Fruit fly (Drosophila melanogaster) whole organism, embryonic: ENCODE data around the gene Sec61alpha.

Source experiments
- ATbp ChIP-seq: fragments of 200-800 bp; sonication (Bioruptor generic); optimal IDR thresholded peaks from 2 replicates; lab custom pipeline; 2017; ENCODE audit warnings: missing biosample characterization, mild to moderate bottlenecking, missing genetic modification characterization, missing genetic modification reagents
- Abd-B ChIP-seq: fragments of 200-800 bp; sonication (Bioruptor generic); optimal IDR thresholded peaks from 2 replicates; lab custom pipeline; 2018; ENCODE audit warnings: missing biosample characterization, mild to moderate bottlenecking, missing genetic modification characterization, moderate library complexity
- Atf3 ChIP-seq: fragments of 200-800 bp; sonication (Bioruptor generic); optimal IDR thresholded peaks from 3 replicates; lab custom pipeline; 2016; ENCODE audit warnings: missing biosample characterization, missing genetic modification characterization
- CG11247 ChIP-seq: fragments of 200-800 bp; sonication (Bioruptor generic); IDR thresholded peaks from 2 replicates; pipeline ENCODE4 v1.3.6; 2022; ENCODE audit warnings: missing biosample characterization, missing genetic modification characterization
- CG12391 ChIP-seq: fragments of 200-800 bp; sonication (Bioruptor generic); optimal IDR thresholded peaks from 3 replicates; lab custom pipeline; 2018; ENCODE audit warnings: missing biosample characterization, mild to moderate bottlenecking, missing genetic modification characterization, moderate library complexity
- CG12659 ChIP-seq: fragments of 200-800 bp; sonication (Bioruptor generic); optimal IDR thresholded peaks from 3 replicates; lab custom pipeline; 2017; ENCODE audit warnings: mild to moderate bottlenecking, missing biosample characterization, missing genetic modification reagents, missing genetic modification characterization
- CG13424 ChIP-seq: fragments of 200-800 bp; sonication (Bioruptor generic); optimal IDR thresholded peaks from 2 replicates; lab custom pipeline; 2019; ENCODE audit warnings: missing biosample characterization, mild to moderate bottlenecking, missing genetic modification characterization, moderate library complexity
- CG15479 ChIP-seq: fragments of 200-800 bp; sonication (Bioruptor generic); optimal IDR thresholded peaks from 3 replicates; lab custom pipeline; 2019; ENCODE audit warnings: missing biosample characterization, mild to moderate bottlenecking, missing genetic modification characterization, moderate library complexity
- CG1603 ChIP-seq: fragments of 200-800 bp; sonication (Bioruptor generic); optimal IDR thresholded peaks from 2 replicates; lab custom pipeline; 2019; ENCODE audit warnings: missing biosample characterization, mild to moderate bottlenecking, missing genetic modification characterization, moderate library complexity
- CG17328 ChIP-seq: fragments of 200-800 bp; sonication (Bioruptor generic); IDR thresholded peaks from 2 replicates; pipeline ENCODE4 v1.3.6; 2022; ENCODE audit warnings: missing biosample characterization, missing genetic modification characterization
- CG2120 ChIP-seq: fragments of 200-800 bp; sonication (Bioruptor generic); optimal IDR thresholded peaks from 3 replicates; lab custom pipeline; 2016; ENCODE audit warnings: missing biosample characterization, missing genetic modification characterization
- CG2202 ChIP-seq: fragments of 200-800 bp; sonication (Bioruptor generic); optimal IDR thresholded peaks from 2 replicates; lab custom pipeline; 2018; ENCODE audit warnings: missing biosample characterization, mild to moderate bottlenecking, missing genetic modification characterization
- CG3726 ChIP-seq: fragments of 200-800 bp; sonication (Bioruptor generic); IDR thresholded peaks from 3 replicates; pipeline ENCODE4, ENCODE4 v1.3.6; 2022; ENCODE audit warnings: missing biosample characterization, missing genetic modification characterization
- CG4730 ChIP-seq: fragments of 200-800 bp; sonication (Bioruptor generic); IDR thresholded peaks from 2 replicates; pipeline ENCODE4 v1.3.6; 2022; ENCODE audit warnings: missing biosample characterization, missing genetic modification characterization
- CG7372 ChIP-seq: fragments of 200-800 bp; sonication (Bioruptor generic); IDR thresholded peaks from 2 replicates; pipeline ENCODE4 v1.3.6; 2022; ENCODE audit warnings: missing biosample characterization, missing genetic modification characterization
- CG7839 ChIP-seq: fragments of 200-800 bp; sonication (Bioruptor generic); optimal IDR thresholded peaks from 3 replicates; lab custom pipeline; 2018; ENCODE audit warnings: missing biosample characterization, mild to moderate bottlenecking, missing genetic modification characterization, moderate library complexity
- CG7928 ChIP-seq: fragments of 200-800 bp; sonication (Bioruptor generic); optimal IDR thresholded peaks from 2 replicates; lab custom pipeline; 2017; ENCODE audit warnings: missing biosample characterization, mild to moderate bottlenecking, missing genetic modification characterization
- CG8089 ChIP-seq: fragments of 200-800 bp; sonication (Bioruptor generic); optimal IDR thresholded peaks from 3 replicates; lab custom pipeline; 2016; ENCODE audit warnings: missing biosample characterization, missing genetic modification characterization
- CG9437 ChIP-seq: fragments of 200-800 bp; sonication (Bioruptor generic); optimal IDR thresholded peaks from 2 replicates; lab custom pipeline; 2018; ENCODE audit warnings: missing biosample characterization, mild to moderate bottlenecking, missing genetic modification characterization
- CG9876 ChIP-seq: fragments of 200-800 bp; sonication (Bioruptor generic); optimal IDR thresholded peaks from 2 replicates; lab custom pipeline; 2016; ENCODE audit warnings: missing biosample characterization, missing genetic modification characterization
- Elba2 ChIP-seq: fragments of 200-800 bp; sonication (Bioruptor generic); optimal IDR thresholded peaks from 3 replicates; lab custom pipeline; 2016; ENCODE audit warnings: missing biosample characterization, missing genetic modification characterization
- Ets65A ChIP-seq: fragments of 200-800 bp; sonication (Bioruptor generic); peaks from one replicate; lab custom pipeline; 2016; ENCODE audit warnings: missing biosample characterization, missing genetic modification characterization
- HHEX ChIP-seq: fragments of 200-800 bp; sonication (Bioruptor generic); optimal IDR thresholded peaks from 3 replicates; lab custom pipeline; 2017; ENCODE audit warnings: missing biosample characterization, mild to moderate bottlenecking, missing genetic modification characterization, missing genetic modification reagents
- HLHmδ ChIP-seq: fragments of 200-800 bp; sonication (Bioruptor generic); optimal IDR thresholded peaks from 2 replicates; lab custom pipeline; 2018; ENCODE audit warnings: missing biosample characterization, mild to moderate bottlenecking, missing genetic modification characterization, moderate library complexity
- Lhr ChIP-seq: fragments of 200-800 bp; sonication (Bioruptor generic); optimal IDR thresholded peaks from 3 replicates; lab custom pipeline; 2017; ENCODE audit warnings: mild to moderate bottlenecking, missing biosample characterization, missing genetic modification reagents, missing genetic modification characterization
- Lim3 ChIP-seq: fragments of 200-800 bp; sonication (Bioruptor generic); IDR thresholded peaks from 2 replicates; pipeline ENCODE4 v1.3.6; 2022; ENCODE audit warnings: missing biosample characterization, missing genetic modification characterization
- Meics ChIP-seq: fragments of 200-800 bp; sonication (Bioruptor generic); optimal IDR thresholded peaks from 2 replicates; lab custom pipeline; 2017; ENCODE audit warnings: missing biosample characterization, mild to moderate bottlenecking, missing genetic modification characterization
- Mrtf ChIP-seq: fragments of 200-800 bp; sonication (Bioruptor generic); IDR thresholded peaks from 3 replicates; pipeline ENCODE4 v1.3.6; 2022; ENCODE audit warnings: missing biosample characterization, missing genetic modification characterization
- Optix ChIP-seq: fragments of 200-800 bp; sonication (Bioruptor generic); IDR thresholded peaks from 3 replicates; pipeline ENCODE4 v1.3.6; 2022; ENCODE audit warnings: missing biosample characterization, missing genetic modification characterization
- Rfx ChIP-seq: fragments of 200-800 bp; sonication (Bioruptor generic); IDR thresholded peaks from 2 replicates; pipeline ENCODE4 v1.3.6; 2022; ENCODE audit warnings: missing biosample characterization, missing genetic modification characterization
- Rx ChIP-seq: fragments of 200-800 bp; sonication (Bioruptor generic); IDR thresholded peaks from 2 replicates; pipeline ENCODE4 v1.3.6; 2022; ENCODE audit warnings: missing biosample characterization, missing genetic modification characterization
- ab ChIP-seq: fragments of 200-800 bp; sonication (Bioruptor generic); optimal IDR thresholded peaks from 2 replicates; lab custom pipeline; 2016; ENCODE audit warnings: missing biosample characterization, missing genetic modification characterization
- bigmax ChIP-seq: fragments of 200-800 bp; sonication (Bioruptor generic); optimal IDR thresholded peaks from 2 replicates; lab custom pipeline; 2018; ENCODE audit warnings: missing biosample characterization, mild to moderate bottlenecking, missing genetic modification characterization
- ci ChIP-seq: fragments of 200-800 bp; sonication (Bioruptor generic); IDR thresholded peaks from 3 replicates; pipeline ENCODE4 v1.3.6; 2022; ENCODE audit warnings: missing biosample characterization, missing genetic modification characterization
- da ChIP-seq: fragments of 200-800 bp; sonication (Bioruptor generic); optimal IDR thresholded peaks from 2 replicates; lab custom pipeline; 2016; ENCODE audit warnings: missing biosample characterization, missing genetic modification characterization
- dysf ChIP-seq: fragments of 200-800 bp; sonication (Bioruptor generic); IDR thresholded peaks from 3 replicates; pipeline ENCODE4 v1.3.6; 2022; ENCODE audit warnings: missing biosample characterization, missing genetic modification characterization
- eve ChIP-seq, 2 experiments: fragments of >200 bp; optimal IDR thresholded peaks; 2 replicates each; lab custom pipeline; 2017; ENCODE audit warnings: missing biosample characterization in 2 of 2, missing genetic modification characterization in 2 of 2
- eyg ChIP-seq: fragments of 200-800 bp; sonication (Bioruptor generic); optimal IDR thresholded peaks from 3 replicates; lab custom pipeline; 2016; ENCODE audit warnings: missing biosample characterization, missing genetic modification characterization
- gcm2 ChIP-seq: fragments of 200-800 bp; sonication (Bioruptor generic); optimal IDR thresholded peaks from 2 replicates; lab custom pipeline; 2016; ENCODE audit warnings: missing biosample characterization, missing genetic modification characterization
- grn ChIP-seq: fragments of 200-800 bp; sonication (Bioruptor generic); optimal IDR thresholded peaks from 3 replicates; lab custom pipeline; 2017; ENCODE audit warnings: missing biosample characterization, missing genetic modification characterization
- gt ChIP-seq: fragments of 200-800 bp; sonication (Bioruptor generic); IDR thresholded peaks from 2 replicates; pipeline ENCODE4 v1.3.6; 2022; ENCODE audit warnings: missing biosample characterization, missing genetic modification characterization
- ind ChIP-seq: fragments of 200-800 bp; sonication (Bioruptor generic); optimal IDR thresholded peaks from 3 replicates; lab custom pipeline; 2016; ENCODE audit warnings: missing biosample characterization, missing genetic modification characterization
- lov ChIP-seq, 2 experiments: fragments of 200-800 bp in 1 of 2; fragments of >200 bp in 1 of 2; sonication (Bioruptor generic) in 1 of 2; IDR thresholded peaks in 1 of 2; optimal IDR thresholded peaks in 1 of 2; 2 replicates in 1 of 2; 3 replicates in 1 of 2; pipeline versions ENCODE4 v1.3.6 to Lab custom; 2017 to 2022; ENCODE audit warnings: missing biosample characterization in 1 of 2, missing genetic modification characterization in 1 of 2
- pros ChIP-seq: fragments of 200-800 bp; sonication (Bioruptor generic); optimal IDR thresholded peaks from 3 replicates; lab custom pipeline; 2019; ENCODE audit warnings: missing biosample characterization, mild to moderate bottlenecking, missing genetic modification characterization, moderate library complexity
- seq ChIP-seq: fragments of 200-800 bp; sonication (Bioruptor generic); IDR thresholded peaks from 2 replicates; pipeline ENCODE4 v1.3.6; 2022; ENCODE audit warnings: missing biosample characterization, missing genetic modification characterization
- sisA ChIP-seq: fragments of 200-800 bp; sonication (Bioruptor generic); IDR thresholded peaks from 2 replicates; pipeline ENCODE4 v1.3.6; 2022; ENCODE audit warnings: missing biosample characterization, missing genetic modification characterization
- ssp ChIP-seq: fragments of 200-800 bp; sonication (Bioruptor generic); IDR thresholded peaks from 2 replicates; pipeline ENCODE4 v1.3.6; 2022; ENCODE audit warnings: missing biosample characterization, missing genetic modification characterization
- ttk ChIP-seq: fragments of 200-800 bp; sonication (Bioruptor generic); IDR thresholded peaks from 2 replicates; pipeline ENCODE4 v2.1.2; 2022; ENCODE audit warnings: missing biosample characterization, missing genetic modification characterization
- twi ChIP-seq: fragments of 200-800 bp; optimal IDR thresholded peaks from 2 replicates; lab custom pipeline; 2019; ENCODE audit warnings: missing biosample characterization, mild to moderate bottlenecking, missing genetic modification characterization, moderate library complexity
- unpg ChIP-seq: fragments of 200-800 bp; sonication (Bioruptor generic); optimal IDR thresholded peaks from 3 replicates; lab custom pipeline; 2018; ENCODE audit warnings: missing biosample characterization, mild to moderate bottlenecking, missing genetic modification characterization, moderate library complexity
- z ChIP-seq: fragments of 200-800 bp; sonication (Bioruptor generic); IDR thresholded peaks from 3 replicates; pipeline ENCODE4 v1.3.6; 2022; ENCODE audit warnings: missing biosample characterization, missing genetic modification characterization

Gene Sec61alpha

dm6 chr2L:6490783-6491249 is 10.4 kb upstream of the Sec61alpha start, which contains the start of the genes Phf5a and CG31638 (continued):
- TF ChIP-seq ab (GFP tag; lab: Kevin White, UChicago) (peak; percentile 66), CG4730 (peak; percentile 97), HHEX (GFP tag; lab: Kevin White, UChicago) (peak; percentile 93), Meics (GFP tag; lab: Kevin White, UChicago) (peak; percentile 96), ATbp (peak; percentile 92), CG7839 (tag; lab: Kevin White, UChicago) (peak; percentile 87), CG12659 (GFP tag; lab: Kevin White, UChicago) (peak; percentile 94), eyg (GFP tag; lab: Kevin White, UChicago) (no peak), pros (GFP tag; lab: Kevin White, UChicago) (no peak), ind (GFP tag; lab: Kevin White, UChicago) (peak; percentile 98), CG11247 (no peak), grn (GFP tag; lab: Kevin White, UChicago) (no peak), lov (optimal IDR thresholded peaks at IDR 0.05; lab: Kevin White, UChicago) (no peak), lov (GFP tag; IDR thresholded peaks at IDR 0.05; lab: Robert Waterston, UW) (peak; percentile 94), CG2120 (GFP tag; lab: Kevin White, UChicago) (peak; percentile 93), CG15479 (GFP tag; lab: Kevin White, UChicago) (no peak), CG9437 (GFP tag; lab: Kevin White, UChicago) (peak; percentile 87), Ets65A (GFP tag; lab: Kevin White, UChicago) (peak; percentile 95), HLHmδ (no peak), eve (GFP tag; optimal IDR thresholded peaks at IDR 0.05; lab: Kevin White, UChicago) (no peak), CG2202 (tag; lab: Kevin White, UChicago) (peak; percentile 90), seq (GFP tag; lab: Robert Waterston, UW) (peak; percentile 79), gt (GFP tag; lab: Robert Waterston, UW) (peak; percentile 93), unpg (GFP tag; lab: Kevin White, UChicago) (peak; percentile 87), ttk (peak; percentile 54), ssp (GFP tag; lab: Robert Waterston, UW) (peak; percentile 48), CG7928 (GFP tag; lab: Kevin White, UChicago) (peak; percentile 73), CG17328 (GFP tag; lab: Robert Waterston, UW) (peak; percentile 95), CG7372 (GFP tag; lab: Robert Waterston, UW) (peak; percentile 97), z (no peak), Atf3 (GFP tag; lab: Kevin White, UChicago) (peak; percentile 52), da (GFP tag; lab: Kevin White, UChicago) (no peak), Abd-B (GFP tag; lab: Kevin White, UChicago) (peak; percentile 91), Lhr (GFP tag; lab: Kevin White, UChicago) (peak; percentile 78), sisA (GFP tag; lab: Robert Waterston, UW) (peak; percentile 92), Lim3 (no peak), Mrtf (GFP tag; lab: Robert Waterston, UW) (peak; percentile 38; the same call in 1 of the 3 replicates), dysf (GFP tag; lab: Robert Waterston, UW) (peak; percentile 80), gcm2 (GFP tag; lab: Kevin White, UChicago) (peak; percentile 70), Elba2 (GFP tag; lab: Kevin White, UChicago) (peak; percentile 63), bigmax (GFP tag; lab: Kevin White, UChicago) (peak; percentile 54), CG8089 (peak; percentile 72), CG9876 (GFP tag; lab: Kevin White, UChicago) (peak; percentile 28), CG1603 (tag; lab: Kevin White, UChicago) (peak; percentile 44), CG12391 (tag; lab: Kevin White, UChicago) (peak; percentile 99), twi (tag; lab: Kevin White, UChicago) (peak; percentile 83), Rx (GFP tag; lab: Robert Waterston, UW) (peak; percentile 94), CG13424 (tag; lab: Kevin White, UChicago) (peak; percentile 98), Optix (GFP tag; lab: Robert Waterston, UW) (peak; percentile 89), Rfx (GFP tag; lab: Robert Waterston, UW) (peak; percentile 76), CG3726 (GFP tag; lab: Robert Waterston, UW) (peak; percentile 96), ci (GFP tag; lab: Robert Waterston, UW) (peak; percentile 92)
